Fruit fly (Drosophila melanogaster): Measurements from ENCODE around the gene Hexo1.
A peak's percentile ranks its signal among the peaks of the same experiment; 100 is the strongest.

The Hexo1 gene

DNA sequence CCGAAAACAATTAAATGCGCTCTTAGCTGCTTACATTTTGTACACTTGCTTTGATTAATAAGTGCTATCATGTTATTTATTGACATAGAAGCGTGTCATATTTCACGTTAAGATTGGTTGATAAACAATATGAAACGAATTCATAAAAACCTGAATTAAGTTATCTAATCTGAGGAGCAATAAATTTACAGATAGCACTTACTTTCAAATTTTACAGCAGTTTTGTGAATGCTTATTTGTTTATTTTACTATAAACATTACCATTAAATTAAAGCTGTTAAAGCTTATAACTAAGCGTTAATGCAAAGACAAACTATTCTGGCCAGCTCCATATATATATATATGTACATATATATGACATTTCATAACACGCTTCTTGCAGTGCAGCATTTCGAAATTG is 13.6 kb downstream of the Hexo1 start:
- no peak for TF ChIP-seq Hr83 (GFP tag; optimal IDR thresholded peaks at IDR 0.05; ENCODE audit: poor library complexity, severe bottlenecking)

DNA sequence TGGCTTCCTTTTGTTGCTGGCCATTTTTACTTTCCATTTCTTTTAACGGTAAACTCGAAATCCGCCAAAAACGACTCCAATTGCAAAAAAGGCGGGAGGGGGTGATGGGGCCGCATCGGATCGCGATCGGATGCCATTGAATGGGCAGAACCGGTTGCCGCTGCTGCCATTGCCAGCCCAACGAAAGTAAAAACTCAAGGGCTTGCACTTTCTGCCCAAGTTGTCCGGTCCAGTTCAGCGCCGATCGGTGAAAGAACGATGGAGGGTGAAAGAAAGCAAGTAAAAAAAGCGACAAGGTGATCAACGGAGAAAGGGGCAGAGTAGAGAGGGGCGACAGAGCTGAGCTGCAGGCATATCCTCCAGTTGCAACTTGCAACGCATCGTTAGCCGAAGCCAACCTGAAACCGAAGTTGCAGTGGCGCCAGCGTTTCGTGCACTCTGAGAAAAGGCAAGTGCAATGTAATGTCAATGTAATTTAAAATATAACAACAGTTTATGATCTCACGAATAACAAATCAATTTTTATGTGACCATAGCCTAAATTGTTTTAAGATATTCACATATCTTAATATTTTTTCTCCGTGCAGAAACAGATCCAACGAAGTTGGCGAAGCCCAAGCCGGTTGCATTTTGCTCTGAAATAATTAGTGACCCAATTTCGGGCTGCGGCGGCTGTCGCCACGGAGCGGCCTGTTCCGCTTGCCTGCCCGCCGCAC is 16.0 kb downstream of the Hexo1 start:
- TF ChIP-seq Mio (GFP tag; optimal IDR thresholded peaks at IDR 0.05) (no peak), OdsH (GFP tag; optimal IDR thresholded peaks at IDR 0.05) (peak; percentile 60), ey (GFP tag; optimal IDR thresholded peaks at IDR 0.05) (peak; percentile 68), brk (GFP tag; optimal IDR thresholded peaks at IDR 0.05) (no peak), Dif (GFP tag; optimal IDR thresholded peaks at IDR 0.05; ENCODE audit: partially characterized antibody) (no peak), CG32264 (GFP tag; optimal IDR thresholded peaks at IDR 0.05) (no peak), lola (GFP tag; optimal IDR thresholded peaks at IDR 0.05) (no peak), Hr78 (GFP tag; optimal IDR thresholded peaks at IDR 0.05) (no peak), Abd-B (GFP tag; optimal IDR thresholded peaks at IDR 0.05) (no peak), Hnf4 (GFP tag; optimal IDR thresholded peaks at IDR 0.05) (no peak), pan (optimal IDR thresholded peaks at IDR 0.05) (no peak), Dfd (GFP tag; optimal IDR thresholded peaks at IDR 0.05) (no peak), dsf (GFP tag; optimal IDR thresholded peaks at IDR 0.05; ENCODE audit: borderline replicate concordance) (no peak), br (GFP tag; optimal IDR thresholded peaks at IDR 0.05) (peak; percentile 59), fru (GFP tag; optimal IDR thresholded peaks at IDR 0.05) (peak; percentile 75), Jra (GFP tag; optimal IDR thresholded peaks at IDR 0.05) (no peak), CG9705 (GFP tag; optimal IDR thresholded peaks at IDR 0.05) (no peak), GATAd (GFP tag; optimal IDR thresholded peaks at IDR 0.05) (no peak), jim (GFP tag; optimal IDR thresholded peaks at IDR 0.05) (no peak), Hr83 (GFP tag; optimal IDR thresholded peaks at IDR 0.05; ENCODE audit: poor library complexity, severe bottlenecking) (no peak), N (GFP tag; optimal IDR thresholded peaks at IDR 0.05) (no peak), dl (GFP tag; optimal IDR thresholded peaks at IDR 0.05; ENCODE audit: insufficient read depth in 1 of 2, partially characterized antibody in 2 of 2) (no peak), rgr (GFP tag; optimal IDR thresholded peaks at IDR 0.05) (peak; percentile 63), woc (GFP tag; optimal IDR thresholded peaks at IDR 0.05) (peak; percentile 31), tai (GFP tag; optimal IDR thresholded peaks at IDR 0.05) (no peak), Sp1 (GFP tag; optimal IDR thresholded peaks at IDR 0.05) (peak; percentile 65), h (GFP tag; optimal IDR thresholded peaks at IDR 0.05) (peak; percentile 77), Myc (optimal IDR thresholded peaks at IDR 0.05) (no peak), CrebA (GFP tag; optimal IDR thresholded peaks at IDR 0.05; ENCODE audit: borderline replicate concordance) (no peak), sv (GFP tag; optimal IDR thresholded peaks at IDR 0.05) (no peak), sage (GFP tag; optimal IDR thresholded peaks at IDR 0.05) (no peak), psq (GFP tag; optimal IDR thresholded peaks at IDR 0.05) (peak; percentile 46), Vsx2 (GFP tag; optimal IDR thresholded peaks at IDR 0.05; ENCODE audit: partially characterized antibody) (no peak), dmrt93B (GFP tag; optimal IDR thresholded peaks at IDR 0.05) (peak; percentile 34), Rel (GFP tag; optimal IDR thresholded peaks at IDR 0.05) (no peak), Rel (tag; optimal IDR thresholded peaks at IDR 0.05) (no peak), foxo (GFP tag; optimal IDR thresholded peaks at IDR 0.05) (peak in 1 of 2 experiments; percentile 61), usp (GFP tag; optimal IDR thresholded peaks at IDR 0.05) (no peak), HLH106 (tag; optimal IDR thresholded peaks at IDR 0.05) (peak; percentile 68)
